Worm (Caenorhabditis elegans) whole organism, L2 larva: ENCODE data around the gene pfd-5.

Experiments used
- C34F6.9 ChIP-seq: fragments of 150-350 bp; optimal IDR thresholded peaks from 2 replicates; lab custom pipeline; 2014; ENCODE audit warnings: missing biosample characterization, missing genetic modification characterization
- F13H6.1 ChIP-seq: sonication (generic microtip); optimal IDR thresholded peaks from 2 replicates; lab custom pipeline; 2016; ENCODE audit warnings: missing genetic modification characterization, missing compliant biosample characterization
- R02D3.7 ChIP-seq: fragments of 150-350 bp; optimal IDR thresholded peaks from 2 replicates; lab custom pipeline; 2014; ENCODE audit warnings: missing biosample characterization, missing genetic modification characterization
- Y55F3AM.14 ChIP-seq: fragments of 200-800 bp; sonication (Bioruptor generic); optimal IDR thresholded peaks from 2 replicates; lab custom pipeline; 2018; ENCODE audit warnings: mild to moderate bottlenecking, missing genetic modification characterization, missing compliant biosample characterization
- ZK546.5 ChIP-seq: sonication (generic microtip); optimal IDR thresholded peaks from 2 replicates; lab custom pipeline; 2017; ENCODE audit warnings: missing biosample characterization, missing genetic modification characterization
- aly-2 ChIP-seq: fragments of 150-350 bp; optimal IDR thresholded peaks from 2 replicates; lab custom pipeline; 2014; ENCODE audit warnings: missing biosample characterization, missing genetic modification characterization
- ama-1 ChIP-seq: fragments of 150-350 bp; optimal IDR thresholded peaks from 2 replicates; lab custom pipeline; 2018; ENCODE audit warnings: inconsistent platforms
- ceh-16 ChIP-seq: fragments of 150-350 bp; optimal IDR thresholded peaks from 2 replicates; lab custom pipeline; 2014; ENCODE audit warnings: missing biosample characterization, missing genetic modification characterization
- ceh-82 ChIP-seq: fragments of 150-350 bp; optimal IDR thresholded peaks from 2 replicates; lab custom pipeline; 2014; ENCODE audit warnings: missing biosample characterization, missing genetic modification characterization
- crh-2 ChIP-seq: sonication (generic microtip); optimal IDR thresholded peaks from 2 replicates; lab custom pipeline; 2017; ENCODE audit warnings: missing biosample characterization, missing genetic modification characterization
- dmd-4 ChIP-seq: sonication (generic microtip); optimal IDR thresholded peaks from 2 replicates; lab custom pipeline; 2017; ENCODE audit warnings: missing biosample characterization, missing genetic modification characterization
- egl-27 ChIP-seq: sonication (generic microtip); optimal IDR thresholded peaks from 3 replicates; lab custom pipeline; 2017; ENCODE audit warnings: missing biosample characterization, missing genetic modification reagents, missing genetic modification characterization
- elt-3 ChIP-seq: sonication (generic microtip); optimal IDR thresholded peaks from 2 replicates; lab custom pipeline; 2017; ENCODE audit warnings: missing biosample characterization, missing genetic modification characterization
- fos-1 ChIP-seq: fragments of 150-350 bp; optimal IDR thresholded peaks from 2 replicates; lab custom pipeline; 2014; ENCODE audit warnings: missing biosample characterization, missing genetic modification characterization
- gmeb-1 ChIP-seq: fragments of 150-350 bp; optimal IDR thresholded peaks from 2 replicates; lab custom pipeline; 2014; ENCODE audit warnings: missing biosample characterization, missing genetic modification characterization
- lin-11 ChIP-seq: fragments of 150-350 bp; sonication (generic microtip); optimal IDR thresholded peaks from 2 replicates; lab custom pipeline; 2014; ENCODE audit warnings: missing biosample characterization, missing genetic modification characterization, inconsistent platforms, mixed read lengths
- lin-13 ChIP-seq: fragments of 150-350 bp; optimal IDR thresholded peaks from 2 replicates; lab custom pipeline; 2014; ENCODE audit warnings: missing biosample characterization, missing genetic modification reagents, missing genetic modification characterization
- lin-39 ChIP-seq: fragments of 150-350 bp; optimal IDR thresholded peaks from 2 replicates; lab custom pipeline; 2014; ENCODE audit warnings: missing biosample characterization, missing genetic modification reagents, missing genetic modification characterization
- lsy-2 ChIP-seq, 2 experiments: fragments of 150-350 bp in 1 of 2; sonication (generic microtip) in 1 of 2; optimal IDR thresholded peaks; 2 replicates each; lab custom pipeline; 2014 to 2017; ENCODE audit warnings: missing biosample characterization in 2 of 2, missing genetic modification characterization in 2 of 2
- mab-5 ChIP-seq: fragments of 150-350 bp; optimal IDR thresholded peaks from 2 replicates; lab custom pipeline; 2014; ENCODE audit warnings: missing biosample characterization, missing genetic modification characterization
- mbf-1 ChIP-seq: sonication (generic microtip); optimal IDR thresholded peaks from 2 replicates; lab custom pipeline; 2017; ENCODE audit warnings: missing biosample characterization, missing genetic modification characterization
- mdl-1 ChIP-seq, 2 experiments: fragments of 150-350 bp in 1 of 2; sonication (generic microtip) in 1 of 2; optimal IDR thresholded peaks; 2 replicates each; lab custom pipeline; 2017; ENCODE audit warnings: missing biosample characterization in 2 of 2, missing genetic modification characterization in 2 of 2
- nhr-10 ChIP-seq: sonication (generic microtip); optimal IDR thresholded peaks from 2 replicates; lab custom pipeline; 2017; ENCODE audit warnings: missing biosample characterization, missing genetic modification characterization
- nhr-11 ChIP-seq: fragments of 150-350 bp; optimal IDR thresholded peaks from 2 replicates; lab custom pipeline; 2014; ENCODE audit warnings: missing biosample characterization, missing genetic modification characterization
- nhr-12 ChIP-seq: fragments of 150-350 bp; optimal IDR thresholded peaks from 2 replicates; lab custom pipeline; 2014; ENCODE audit warnings: missing biosample characterization, missing genetic modification characterization
- nhr-129 ChIP-seq: fragments of 150-350 bp; optimal IDR thresholded peaks from 2 replicates; lab custom pipeline; 2014; ENCODE audit warnings: missing biosample characterization, missing genetic modification characterization
- nhr-21 ChIP-seq: fragments of 150-350 bp; optimal IDR thresholded peaks from 2 replicates; lab custom pipeline; 2014; ENCODE audit warnings: missing biosample characterization, missing genetic modification characterization
- nhr-25 ChIP-seq: fragments of 150-350 bp; sonication (generic microtip); optimal IDR thresholded peaks from 3 replicates; lab custom pipeline; 2014; ENCODE audit warnings: missing biosample characterization, missing genetic modification characterization
- nhr-6 ChIP-seq: fragments of 150-350 bp; optimal IDR thresholded peaks from 2 replicates; lab custom pipeline; 2014; ENCODE audit warnings: missing biosample characterization, missing genetic modification characterization
- nhr-77 ChIP-seq: fragments of 150-350 bp; optimal IDR thresholded peaks from 2 replicates; lab custom pipeline; 2014; ENCODE audit warnings: missing biosample characterization, missing genetic modification characterization
- peb-1 ChIP-seq: fragments of 150-350 bp; optimal IDR thresholded peaks from 2 replicates; lab custom pipeline; 2014; ENCODE audit warnings: missing biosample characterization, missing genetic modification characterization
- skn-1 ChIP-seq: sonication (generic microtip); optimal IDR thresholded peaks from 2 replicates; lab custom pipeline; 2017; ENCODE audit warnings: missing biosample characterization, missing genetic modification characterization
- sma-3 ChIP-seq: sonication (generic microtip); optimal IDR thresholded peaks from 2 replicates; lab custom pipeline; 2016; ENCODE audit warnings: missing genetic modification reagents, missing genetic modification characterization, missing compliant biosample characterization
- sma-9 ChIP-seq, 2 experiments: fragments of 150-350 bp in 1 of 2; sonication (generic microtip) in 1 of 2; optimal IDR thresholded peaks; 2 replicates each; lab custom pipeline; 2014 to 2016; ENCODE audit warnings: missing genetic modification characterization in 2 of 2, mild to moderate bottlenecking in 1 of 2, missing biosample characterization in 1 of 2, missing compliant biosample characterization in 1 of 2, missing genetic modification reagents in 1 of 2, moderate library complexity in 1 of 2
- snpc-4 ChIP-seq: fragments of 150-350 bp; optimal IDR thresholded peaks from 2 replicates; lab custom pipeline; 2014; ENCODE audit warnings: missing biosample characterization, missing genetic modification characterization
- unc-39 ChIP-seq: fragments of 150-350 bp; optimal IDR thresholded peaks from 2 replicates; lab custom pipeline; 2014; ENCODE audit warnings: missing biosample characterization, missing genetic modification characterization
- unc-55 ChIP-seq: fragments of 150-350 bp; sonication (generic microtip); optimal IDR thresholded peaks from 3 replicates; lab custom pipeline; 2014; ENCODE audit warnings: missing biosample characterization, missing genetic modification reagents, missing genetic modification characterization
- unc-62 ChIP-seq: fragments of 150-350 bp; optimal IDR thresholded peaks from 2 replicates; lab custom pipeline; 2014; ENCODE audit warnings: missing biosample characterization, missing genetic modification reagents, missing genetic modification characterization
- zag-1 ChIP-seq: fragments of 150-350 bp; optimal IDR thresholded peaks from 2 replicates; lab custom pipeline; 2014; ENCODE audit warnings: missing biosample characterization, missing genetic modification characterization
- ztf-11 ChIP-seq: sonication (generic microtip); optimal IDR thresholded peaks from 2 replicates; lab custom pipeline; 2017; ENCODE audit warnings: missing biosample characterization, missing genetic modification characterization

pfd-5 gene

ce11 chrIII:7215532-7215931, 16.8 kb upstream of the pfd-5 start:
- TF ChIP-seq sma-9 (GFP tag; optimal IDR thresholded peaks at IDR 0.05; lab: Kevin White, UChicago) (peak; percentile 19), sma-9 (tag; optimal IDR thresholded peaks at IDR 0.05; lab: Kevin White, UChicago) (no peak), nhr-6 (tag; lab: Kevin White, UChicago) (no peak), egl-27 (no peak), fos-1 (tag; lab: Kevin White, UChicago) (no peak), ztf-11 (no peak), lsy-2 (tag; optimal IDR thresholded peaks at IDR 0.05; lab: Kevin White, UChicago) (peak in 1 of 2 experiments; percentile 16), nhr-12 (tag; lab: Kevin White, UChicago) (no peak), F13H6.1 (peak; percentile 13), mdl-1 (tag; optimal IDR thresholded peaks at IDR 0.05; lab: Kevin White, UChicago) (no peak), lin-11 (tag; lab: Kevin White, UChicago) (no peak), nhr-129 (tag; lab: Kevin White, UChicago) (peak; percentile 55), unc-55 (GFP tag; lab: Kevin White, UChicago) (no peak), nhr-25 (tag; lab: Kevin White, UChicago) (no peak)
- TF ChIP-seq, all 48 proteins: peak for 4

ce11 chrIII:7212028-7212427, 13.3 kb upstream of the pfd-5 start:
- TF ChIP-seq sma-3 (GFP tag; lab: Kevin White, UChicago), result no peak
- peak; percentile 62 for TF ChIP-seq fos-1 (tag; lab: Kevin White, UChicago)
- peak; percentile 19 for TF ChIP-seq gmeb-1 (tag; lab: Kevin White, UChicago)

ce11 chrIII:7210486-7210885, 11.8 kb upstream of the pfd-5 start:
- TF ChIP-seq crh-2 (tag; lab: Kevin White, UChicago), result no peak
- TF ChIP-seq unc-55 (GFP tag; lab: Kevin White, UChicago), result peak; percentile 22

ce11 chrIII:7209721-7210120, 11.0 kb upstream of the pfd-5 start, which contains the start of gene R151.2:
Gene R151.2, plus strand, starts transcription at chrIII:7209967.
- TF ChIP-seq ceh-16 (tag; lab: Kevin White, UChicago) (no peak), zag-1 (tag; lab: Kevin White, UChicago) (no peak), dmd-4 (tag; lab: Kevin White, UChicago) (no peak), mbf-1 (tag; lab: Kevin White, UChicago) (no peak), C34F6.9 (tag; lab: Kevin White, UChicago) (no peak)

ce11 chrIII:7207903-7208497, 9.3 kb upstream of the pfd-5 start, which contains the start of gene rpl-6:
Gene rpl-6, plus strand, starts transcription at chrIII:7208447.
- TF ChIP-seq ceh-82 (peak; percentile 25), mab-5 (tag; lab: Kevin White, UChicago) (peak; percentile 80), sma-9 (GFP tag; optimal IDR thresholded peaks at IDR 0.05; lab: Kevin White, UChicago) (peak; percentile 86), sma-9 (tag; optimal IDR thresholded peaks at IDR 0.05; lab: Kevin White, UChicago) (no peak), lsy-2 (tag; optimal IDR thresholded peaks at IDR 0.05; lab: Kevin White, UChicago) (peak; percentile 98 to 100), peb-1 (tag; lab: Kevin White, UChicago) (no peak), elt-3 (tag; lab: Kevin White, UChicago) (no peak), nhr-21 (tag; lab: Kevin White, UChicago) (peak; percentile 88), gmeb-1 (tag; lab: Kevin White, UChicago) (peak; percentile 89), lin-11 (tag; lab: Kevin White, UChicago) (peak; percentile 94), nhr-10 (no peak), nhr-11 (no peak), ama-1 (lab: Kevin White, UChicago) (peak; percentile 41), ceh-16 (tag; lab: Kevin White, UChicago) (peak; percentile 17), aly-2 (tag; lab: Kevin White, UChicago) (no peak), lin-39 (tag; lab: Kevin White, UChicago) (no peak), sma-3 (GFP tag; lab: Kevin White, UChicago) (peak; percentile 91), lin-13 (GFP tag; lab: Kevin White, UChicago) (peak; percentile 93), Y55F3AM.14 (GFP tag; lab: Kevin White, UChicago) (no peak), mbf-1 (tag; lab: Kevin White, UChicago) (no peak), snpc-4 (tag; lab: Kevin White, UChicago) (peak; percentile 47), R02D3.7 (tag; lab: Kevin White, UChicago) (peak; percentile 28), crh-2 (tag; lab: Kevin White, UChicago) (peak; percentile 95), nhr-25 (tag; lab: Kevin White, UChicago) (peak; percentile 89), mdl-1 (tag; optimal IDR thresholded peaks at IDR 0.05; lab: Kevin White, UChicago) (peak in 1 of 2 experiments; percentile 68), nhr-6 (tag; lab: Kevin White, UChicago) (peak; percentile 58), dmd-4 (tag; lab: Kevin White, UChicago) (no peak), nhr-129 (tag; lab: Kevin White, UChicago) (peak; percentile 90), unc-55 (GFP tag; lab: Kevin White, UChicago) (peak; percentile 99), zag-1 (tag; lab: Kevin White, UChicago) (peak; percentile 70), fos-1 (tag; lab: Kevin White, UChicago) (peak; percentile 77), nhr-12 (tag; lab: Kevin White, UChicago) (no peak), nhr-77 (peak; percentile 50), unc-39 (tag; lab: Kevin White, UChicago) (no peak), skn-1 (peak; percentile 5), unc-62 (no peak), ZK546.5 (tag; lab: Kevin White, UChicago) (peak; percentile 85), ztf-11 (no peak), C34F6.9 (tag; lab: Kevin White, UChicago) (peak; percentile 92), F13H6.1 (peak; percentile 77)
